Fruit fly (Drosophila melanogaster) whole organism, pupa: ENCODE data around the gene spn-F.

Experiments
- CG32121 ChIP-seq: fragments of 200-800 bp; sonication (Bioruptor generic); IDR thresholded peaks from 2 replicates; pipeline ENCODE4 v1.3.6; 2022; ENCODE audit warnings: missing biosample characterization, missing genetic modification characterization
- CG4496 ChIP-seq: fragments of 200-800 bp; sonication (Bioruptor generic); IDR thresholded peaks from 3 replicates; pipeline ENCODE4 v1.3.6; 2022; ENCODE audit warnings: missing biosample characterization, missing genetic modification characterization
- D1 ChIP-seq: fragments of 200-800 bp; sonication (Bioruptor generic); optimal IDR thresholded peaks from 2 replicates; lab custom pipeline; 2018; ENCODE audit warnings: missing biosample characterization, mild to moderate bottlenecking, missing genetic modification characterization, moderate library complexity
- EcR ChIP-seq: fragments of 200-800 bp; sonication (Bioruptor generic); optimal IDR thresholded peaks from 3 replicates; lab custom pipeline; 2019; ENCODE audit warnings: missing biosample characterization, missing genetic modification characterization, mild to moderate bottlenecking, moderate library complexity, missing genetic modification reagents
- Ets98B ChIP-seq: fragments of 200-800 bp; sonication (Bioruptor generic); IDR thresholded peaks from 2 replicates; pipeline ENCODE4 v1.3.6; 2022; ENCODE audit warnings: missing biosample characterization, missing genetic modification characterization
- Pif1B ChIP-seq: fragments of 200-800 bp; sonication (Bioruptor generic); optimal IDR thresholded peaks from 3 replicates; lab custom pipeline; 2016; ENCODE audit warnings: missing biosample characterization, missing genetic modification characterization
- fd96Ca ChIP-seq: fragments of 200-800 bp; sonication (Bioruptor generic); IDR thresholded peaks from 3 replicates; pipeline ENCODE4 v1.3.6; 2022; ENCODE audit warnings: missing biosample characterization, missing genetic modification characterization
- rn ChIP-seq: fragments of 200-800 bp; sonication (Bioruptor generic); IDR thresholded peaks from 2 replicates; pipeline ENCODE4 v1.3.6; 2022; ENCODE audit warnings: missing biosample characterization, missing genetic modification characterization

DNA sequence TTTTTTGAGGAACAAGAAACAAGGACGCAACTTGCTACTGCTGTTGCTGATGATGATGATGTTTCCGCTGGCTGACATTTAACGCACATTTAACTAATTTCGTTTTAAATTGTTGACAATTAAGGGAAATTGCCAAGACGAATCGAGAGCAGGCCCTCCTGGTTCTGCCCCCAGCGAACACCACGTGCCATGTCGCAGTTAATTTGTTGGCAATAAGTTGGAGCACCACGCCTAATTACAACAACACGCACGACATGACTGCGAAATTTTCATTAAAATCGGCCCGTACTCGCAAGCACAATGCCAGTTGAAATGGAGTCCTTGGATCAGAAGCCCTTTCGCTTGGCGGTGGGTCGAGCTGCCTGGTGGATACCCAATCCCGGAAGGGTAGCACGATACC, 10.5 kb downstream of the spn-F start, which contains the start of gene ppk24:
- TF ChIP-seq EcR (GFP tag; lab: Kevin White, UChicago), result no peak
- TF ChIP-seq fd96Ca, result no peak
- no peak for TF ChIP-seq CG4496 (GFP tag; lab: Robert Waterston, UW)
- no peak for TF ChIP-seq rn (GFP tag; lab: Robert Waterston, UW)
- TF ChIP-seq Ets98B (GFP tag; lab: Robert Waterston, UW), result no peak
- no peak for TF ChIP-seq Pif1B (GFP tag; lab: Kevin White, UChicago)
- TF ChIP-seq D1 (tag; lab: Kevin White, UChicago), result no peak
- TF ChIP-seq CG32121 (GFP tag; lab: Robert Waterston, UW), result no peak
